Fruit fly (Drosophila melanogaster): Measurements from ENCODE around the gene NP15.6.
A peak's percentile ranks its signal among the peaks of the same experiment; 100 is the strongest.

The NP15.6 gene

dm6 chr3R:19023862-19024261 is 3.3 kb upstream of the NP15.6 start, which contains the start of the genes CG6005 and CG14286 (continued):
- TF ChIP-seq HLH4C (GFP tag; IDR thresholded peaks at IDR 0.05; ENCODE audit: partially characterized antibody), result peak; percentile 75
- no peak for TF ChIP-seq D (optimal IDR thresholded peaks at IDR 0.05)
- no peak for TF ChIP-seq D (GFP tag; optimal IDR thresholded peaks at IDR 0.05)
- peak; percentile 53 for TF ChIP-seq E2f1 (GFP tag; IDR thresholded peaks at IDR 0.05)
- TF ChIP-seq onecut (GFP tag; IDR thresholded peaks at IDR 0.05), result peak; percentile 47
- peak; percentile 24 for TF ChIP-seq unpg (GFP tag; optimal IDR thresholded peaks at IDR 0.05)
- no peak for TF ChIP-seq gcm (GFP tag; optimal IDR thresholded peaks at IDR 0.05)
- TF ChIP-seq gro (GFP tag; optimal IDR thresholded peaks at IDR 0.05), result peak; percentile 69
- peak; percentile 62 for TF ChIP-seq Atf6 (GFP tag; IDR thresholded peaks at IDR 0.05)
- TF ChIP-seq CG5245 (GFP tag; optimal IDR thresholded peaks at IDR 0.05), result peak; percentile 35
- no peak for TF ChIP-seq CG7745 (tag; optimal IDR thresholded peaks at IDR 0.05)
- TF ChIP-seq pita (GFP tag; optimal IDR thresholded peaks at IDR 0.05), result no peak
- peak; percentile 93 for TF ChIP-seq Rfx (GFP tag; IDR thresholded peaks at IDR 0.05)
- no peak for TF ChIP-seq CG15696 (tag; optimal IDR thresholded peaks at IDR 0.05)
- TF ChIP-seq CG14667 (GFP tag; IDR thresholded peaks at IDR 0.05), result peak; percentile 53
- TF ChIP-seq zfh1 (GFP tag; IDR thresholded peaks at IDR 0.05), result peak; percentile 73; the same call in 2 of the 3 replicates
- no peak for TF ChIP-seq NC2α (GFP tag; optimal IDR thresholded peaks at IDR 0.05)
- TF ChIP-seq corto (GFP tag; optimal IDR thresholded peaks at IDR 0.05), result no peak
- peak; percentile 87 for TF ChIP-seq ci (GFP tag; IDR thresholded peaks at IDR 0.05)
- no peak for TF ChIP-seq Dfd (GFP tag; optimal IDR thresholded peaks at IDR 0.05)
- peak; percentile 88 for TF ChIP-seq CG3847 (GFP tag; IDR thresholded peaks at IDR 0.05)
- TF ChIP-seq fd102C (GFP tag; optimal IDR thresholded peaks at IDR 0.05), result no peak
- TF ChIP-seq dysf (GFP tag; IDR thresholded peaks at IDR 0.05), result peak; percentile 64; the same call in 2 of the 3 replicates
- TF ChIP-seq CG15601 (tag; optimal IDR thresholded peaks at IDR 0.05), result peak; percentile 42
- peak; percentile 49 for TF ChIP-seq Sin3A (optimal IDR thresholded peaks at IDR 0.05)
- TF ChIP-seq HmgZ (tag; optimal IDR thresholded peaks at IDR 0.05), result peak; percentile 80
- peak; percentile 63; the same call in 1 of the 2 replicates for TF ChIP-seq seq (GFP tag; IDR thresholded peaks at IDR 0.05)
- peak; percentile 48; the same call in 1 of the 2 replicates for TF ChIP-seq CG7372 (GFP tag; IDR thresholded peaks at IDR 0.05)
- TF ChIP-seq Ada2b (GFP tag; IDR thresholded peaks at IDR 0.05), result 0 out of 2 replicates have a peak, but pooled peaks have one; percentile 13
- peak; percentile 86 for TF ChIP-seq BEAF-32 (GFP tag; optimal IDR thresholded peaks at IDR 0.05)
- TF ChIP-seq Ets65A (GFP tag), result peak; percentile 30
- no peak for TF ChIP-seq CG5953 (GFP tag; IDR thresholded peaks at IDR 0.05)
- TF ChIP-seq nom (GFP tag; optimal IDR thresholded peaks at IDR 0.05), result no peak
- peak; percentile 65 for TF ChIP-seq tna (GFP tag; IDR thresholded peaks at IDR 0.05; ENCODE audit: partially characterized antibody)
- no peak for TF ChIP-seq Lim3 (GFP tag; IDR thresholded peaks at IDR 0.05)
- TF ChIP-seq Hr3 (GFP tag; optimal IDR thresholded peaks at IDR 0.05), result peak; percentile 54
- no peak for TF ChIP-seq klu (GFP tag; IDR thresholded peaks at IDR 0.05)
- TF ChIP-seq ems (GFP tag; optimal IDR thresholded peaks at IDR 0.05), result peak; percentile 65
- TF ChIP-seq Six4 (GFP tag; optimal IDR thresholded peaks at IDR 0.05), result no peak
- no peak for TF ChIP-seq luna (GFP tag; optimal IDR thresholded peaks at IDR 0.05)
- no peak for TF ChIP-seq lab (GFP tag; optimal IDR thresholded peaks at IDR 0.05)
- no peak for TF ChIP-seq eve (GFP tag; optimal IDR thresholded peaks at IDR 0.05)
- TF ChIP-seq lov (optimal IDR thresholded peaks at IDR 0.05), result no peak
- 0 out of 3 replicates have a peak, but pooled peaks have one; percentile 26 for TF ChIP-seq lov (GFP tag; IDR thresholded peaks at IDR 0.05)
- no peak for TF ChIP-seq TFAM (GFP tag; optimal IDR thresholded peaks at IDR 0.05)
- no peak for TF ChIP-seq cwo (GFP tag; optimal IDR thresholded peaks at IDR 0.05)
- TF ChIP-seq CG33213 (GFP tag; optimal IDR thresholded peaks at IDR 0.05), result no peak
- TF ChIP-seq HHEX (GFP tag; optimal IDR thresholded peaks at IDR 0.05), result no peak
- peak; percentile 2 for TF ChIP-seq CG10654 (GFP tag; optimal IDR thresholded peaks at IDR 0.05)
- TF ChIP-seq CG4820 (GFP tag; optimal IDR thresholded peaks at IDR 0.05), result no peak
- TF ChIP-seq row (GFP tag; IDR thresholded peaks at IDR 0.05), result peak; percentile 53; the same call in 2 of the 3 replicates
- no peak for TF ChIP-seq gt (GFP tag; IDR thresholded peaks at IDR 0.05)
- peak; percentile 45; the same call in 1 of the 2 replicates for TF ChIP-seq Nf-YA (GFP tag; IDR thresholded peaks at IDR 0.05)

Measured in whole organism, embryonic.